Worm (Caenorhabditis elegans) whole organism, dauer: ENCODE measurements around the gene gpx-4.

Source experiments
- unc-62 ChIP-seq: sonication (generic microtip); optimal IDR thresholded peaks from 2 replicates; lab custom pipeline; 2017; ENCODE audit warnings: missing biosample characterization, missing genetic modification reagents, missing genetic modification characterization

gpx-4 gene

DNA sequence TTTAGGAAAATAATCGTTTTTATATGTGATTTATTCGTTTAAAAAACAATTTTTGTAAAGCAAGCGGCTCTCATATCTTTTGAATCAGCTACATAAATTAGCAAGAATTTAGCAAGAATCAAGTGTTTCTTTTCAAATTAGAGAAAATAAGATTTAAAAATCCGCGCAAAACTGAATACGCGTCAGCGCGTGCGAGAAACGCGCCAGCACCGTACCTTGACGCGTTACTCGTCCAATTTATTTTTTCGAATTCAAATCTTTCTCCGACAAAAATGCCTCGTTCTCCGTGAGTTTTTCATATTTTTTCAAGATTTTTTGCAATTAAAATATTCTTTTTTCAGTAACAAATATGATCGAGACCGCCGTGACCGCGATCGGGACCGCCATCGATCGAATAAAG is 1.5 kb upstream of the gpx-4 start, which contains the start of gene Y94H6A.3:
Gene Y94H6A.3 (plus strand): TSS at position 232 of the 400 bp plus-strand sequence.
- TF ChIP-seq unc-62 (GFP tag; lab: Kevin White, UChicago), result no peak

ce11 chrIV:2670664-2671063 is 4.2 kb downstream of the gpx-4 start:
- no peak for TF ChIP-seq unc-62 (GFP tag; lab: Kevin White, UChicago)

- TF ChIP-seq unc-62 (GFP tag; lab: Kevin White, UChicago), result no peak
These were observed 8.2 kb downstream of the gpx-4 start, which contains the start of gene Y69A2AR.1 for ce11 chrIV:2666586-2667100. Y69A2AR.1 (plus strand) TSS chrIV:2667050.

- TF ChIP-seq unc-62 (GFP tag; lab: Kevin White, UChicago), result no peak
These were observed 8.7 kb downstream of the gpx-4 start for ce11 chrIV:2666127-2666526.

ce11 chrIV:2665388-2665978 is 9.3 kb downstream of the gpx-4 start:
- no peak for TF ChIP-seq unc-62 (GFP tag; lab: Kevin White, UChicago)

DNA sequence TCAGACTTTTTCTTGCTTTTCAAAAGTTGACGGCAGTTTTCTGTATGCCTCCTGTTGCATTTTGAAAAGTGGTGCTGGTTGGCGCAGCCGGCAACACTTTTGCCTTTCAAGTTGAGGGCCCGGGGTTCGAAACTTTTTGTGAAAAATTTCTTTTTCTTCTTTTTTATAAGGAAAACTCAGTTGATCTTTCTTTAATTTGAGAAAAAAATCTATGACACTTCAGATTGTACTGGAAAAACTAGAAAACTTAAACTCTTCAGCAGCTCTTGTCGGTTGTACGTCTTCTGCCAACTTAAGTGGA is 10.0 kb downstream of the gpx-4 start:
- TF ChIP-seq unc-62 (GFP tag; lab: Kevin White, UChicago), result no peak

DNA sequence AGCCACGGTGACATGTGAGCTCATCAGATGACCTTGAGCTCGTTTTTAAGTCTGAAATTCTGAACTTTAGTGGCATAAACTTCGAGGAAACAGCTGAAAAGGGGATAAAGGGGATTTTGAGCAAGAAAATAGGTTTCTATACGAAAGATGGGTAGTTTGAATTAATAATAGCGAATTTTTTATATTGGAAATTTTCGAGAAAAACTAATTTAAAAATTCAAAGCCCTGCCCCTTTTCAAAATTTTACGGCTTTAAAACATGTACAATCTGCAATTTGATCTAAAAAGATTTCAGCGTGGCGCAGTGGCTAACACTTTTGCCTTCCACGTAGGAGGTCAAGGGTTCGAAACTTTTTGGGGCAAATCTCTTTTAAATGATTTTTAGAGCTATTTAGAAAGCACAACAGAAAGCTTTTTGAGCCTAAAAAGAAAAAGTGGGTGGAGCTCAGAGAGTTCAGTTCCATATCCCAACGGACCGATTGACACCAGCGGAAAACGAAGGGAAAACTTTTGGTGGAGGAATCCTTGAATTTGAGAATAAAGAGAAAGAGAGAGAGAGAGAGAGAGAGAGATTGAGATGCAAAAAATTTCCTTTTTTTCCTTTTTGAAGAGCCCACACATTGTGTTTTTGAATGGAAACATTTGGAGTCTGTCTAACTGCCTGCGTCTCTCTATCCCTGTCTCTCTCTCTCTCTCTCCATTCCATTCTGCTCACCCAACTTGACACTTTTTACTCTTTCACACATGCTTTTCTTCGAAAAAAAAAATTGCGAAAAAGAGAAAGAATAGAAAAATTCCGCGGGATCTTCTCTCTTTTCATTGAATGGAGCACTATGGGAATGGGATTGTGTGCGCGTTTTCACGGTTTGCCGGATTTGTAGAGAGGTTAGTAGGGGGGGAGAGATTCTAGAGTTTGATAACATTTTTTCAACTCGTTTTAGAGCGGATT is 10.6 kb downstream of the gpx-4 start, which contains the start of gene Y69A2AR.31:
Gene Y69A2AR.31 (minus strand): TSS at position 51 of the 948 bp plus-strand sequence.
- no peak for TF ChIP-seq unc-62 (GFP tag; lab: Kevin White, UChicago)

- no peak for TF ChIP-seq unc-62 (GFP tag; lab: Kevin White, UChicago)
These were observed 16.1 kb downstream of the gpx-4 start for ce11 chrIV:2658733-2659132.

ce11 chrIV:2657307-2657706 is 17.5 kb downstream of the gpx-4 start:
- TF ChIP-seq unc-62 (GFP tag; lab: Kevin White, UChicago), result no peak

DNA sequence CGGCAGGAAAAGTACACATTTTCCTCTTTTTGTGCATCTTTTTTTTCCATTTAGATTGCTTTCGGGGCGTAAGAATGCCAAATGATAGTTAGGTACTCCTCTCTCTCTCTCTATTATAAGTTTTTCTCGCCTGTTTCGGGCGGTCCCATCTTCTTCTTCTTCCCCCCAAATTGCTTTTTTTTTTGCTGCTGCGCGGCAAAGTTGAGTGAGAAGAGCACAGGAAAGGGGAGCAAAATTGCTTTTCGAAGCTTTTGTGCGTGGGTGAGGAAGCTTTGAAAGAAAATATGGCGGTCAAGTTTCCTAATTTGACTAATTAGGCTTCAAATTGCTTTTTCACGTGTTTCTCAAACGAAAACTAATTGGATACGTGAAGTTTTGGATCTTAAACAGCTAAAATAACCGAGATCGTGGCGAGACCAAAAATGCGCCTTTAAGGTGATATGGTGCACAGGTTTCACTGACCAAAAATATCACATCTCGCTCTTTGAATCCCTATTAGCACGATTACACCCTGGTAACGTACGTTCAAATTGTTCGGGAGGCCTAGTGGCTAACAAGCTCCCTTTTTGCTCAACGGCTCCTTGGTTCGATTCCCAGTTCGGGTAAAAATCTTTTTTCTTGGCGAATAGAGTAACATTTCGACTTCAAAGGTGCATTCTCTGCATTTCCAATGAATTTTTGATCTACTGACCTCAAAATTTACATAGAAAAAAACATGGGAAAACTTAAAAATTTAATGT is 18.2 kb downstream of the gpx-4 start:
- TF ChIP-seq unc-62 (GFP tag; lab: Kevin White, UChicago), result no peak

DNA sequence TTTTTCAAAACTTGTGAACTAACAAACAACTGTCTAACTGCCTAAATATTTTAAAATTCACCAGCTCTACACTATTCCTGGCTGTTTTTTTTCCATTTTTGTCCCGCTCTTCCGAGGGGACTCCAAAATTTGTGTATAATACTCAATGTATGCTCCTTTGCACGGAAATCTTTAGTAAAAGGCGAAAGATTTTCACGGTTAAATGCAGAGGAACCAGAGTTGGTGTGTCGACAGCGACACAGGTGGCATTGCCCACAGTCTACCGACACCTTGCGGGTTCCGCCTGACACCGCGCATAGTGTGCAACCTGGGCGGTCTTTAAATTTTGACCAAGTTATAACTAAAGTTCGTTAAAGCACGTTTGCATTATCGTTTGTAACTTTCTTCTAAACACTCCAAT is 19.9 kb downstream of the gpx-4 start:
- no peak for TF ChIP-seq unc-62 (GFP tag; lab: Kevin White, UChicago)

- no peak for TF ChIP-seq unc-62 (GFP tag; lab: Kevin White, UChicago)
These were observed 24.8 kb downstream of the gpx-4 start for ce11 chrIV:2650031-2650430.

DNA sequence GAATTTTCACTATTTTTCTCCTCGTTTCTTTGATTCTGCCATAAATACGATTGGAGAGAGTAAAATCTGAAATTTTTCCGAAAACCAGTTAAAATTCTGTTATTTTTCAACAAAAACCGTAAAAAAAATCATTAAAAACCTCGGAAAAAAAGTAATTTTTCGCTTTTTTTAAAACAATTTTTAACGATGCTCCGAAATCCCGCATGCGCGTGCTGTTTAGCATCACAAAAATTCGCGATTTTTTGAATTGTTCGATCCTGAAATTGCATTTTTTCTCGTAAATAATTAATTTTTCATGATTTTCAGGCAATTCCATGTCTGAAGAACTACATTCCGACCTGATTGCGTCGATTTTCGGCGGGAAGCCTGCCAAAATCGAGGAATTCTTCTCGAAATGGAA is 32.1 kb downstream of the gpx-4 start, which contains the start of gene ric-8:
Gene ric-8 (plus strand): TSS at position 301 of the 400 bp plus-strand sequence.
- no peak for TF ChIP-seq unc-62 (GFP tag; lab: Kevin White, UChicago)

ce11 chrIV:2642054-2642453 is 32.8 kb downstream of the gpx-4 start:
- TF ChIP-seq unc-62 (GFP tag; lab: Kevin White, UChicago), result no peak

DNA sequence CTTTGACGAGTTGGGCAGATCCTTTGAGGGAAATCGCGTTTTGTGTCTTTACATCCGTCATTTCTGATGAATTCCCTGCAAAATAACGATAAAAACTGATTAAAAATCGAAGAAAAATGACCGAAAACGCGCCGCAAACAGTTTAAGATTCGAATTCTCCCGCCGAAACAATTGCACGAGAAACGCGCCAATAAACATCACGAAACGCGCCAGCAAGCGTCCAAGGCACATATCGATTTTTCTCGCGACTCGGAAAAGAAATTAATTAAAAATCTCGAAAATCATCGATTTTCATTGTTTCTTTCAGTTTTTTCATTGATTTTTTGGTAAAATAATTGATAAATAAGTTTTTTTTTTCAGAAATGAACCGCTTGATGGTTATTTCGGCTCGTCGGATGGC is 33.9 kb downstream of the gpx-4 start, which contains the start of the genes mdf-2 and nduv-3:
Gene mdf-2 (minus strand): TSS at position 176 of the 400 bp plus-strand sequence.
Gene nduv-3 (plus strand): TSS at position 361 of the 400 bp plus-strand sequence.
- TF ChIP-seq unc-62 (GFP tag; lab: Kevin White, UChicago), result no peak
